Worm (Caenorhabditis elegans): Measurements from ENCODE around the gene dex-1.

ce11 chrIII:5543727-5544345 is 17.9 kb downstream of the dex-1 start, which contains the start of gene D1044.1:
- TF ChIP-seq ztf-11 (tag; optimal IDR thresholded peaks at IDR 0.05) (no peak), aly-2 (tag; optimal IDR thresholded peaks at IDR 0.05) (no peak), peb-1 (tag; optimal IDR thresholded peaks at IDR 0.05) (no peak), lin-11 (tag; optimal IDR thresholded peaks at IDR 0.05) (no peak), ama-1 (optimal IDR thresholded peaks at IDR 0.05) (no peak), nhr-25 (tag; optimal IDR thresholded peaks at IDR 0.05) (no peak), snpc-4 (tag; optimal IDR thresholded peaks at IDR 0.05) (no peak), lsy-2 (tag; optimal IDR thresholded peaks at IDR 0.05) (no peak), skn-1 (tag; optimal IDR thresholded peaks at IDR 0.05) (no peak), R02D3.7 (tag; optimal IDR thresholded peaks at IDR 0.05) (no peak)

All from whole organism, L2 larva.